Worm (Caenorhabditis elegans): ENCODE results near the gene clec-252.

- no peak for TF ChIP-seq med-1 (GFP tag; optimal IDR thresholded peaks at IDR 0.05; ENCODE audit: insufficient read depth)
- no peak for TF ChIP-seq T22C8.4 (GFP tag; IDR thresholded peaks at IDR 0.05)
- peak; percentile 71; the same call in 1 of the 2 replicates for TF ChIP-seq tab-1 (GFP tag; IDR thresholded peaks at IDR 0.05)
- TF ChIP-seq cog-1 (tag; optimal IDR thresholded peaks at IDR 0.05): peak; percentile 84
These were observed 38.6 kb downstream of the clec-252 start for ce11 chrV:18710045-18710490.
